Fruit fly (Drosophila melanogaster) whole organism, embryonic: ENCODE measurements around the gene Tg.

Experiments used
- Atf3 ChIP-seq: fragments of 200-800 bp; sonication (Bioruptor generic); optimal IDR thresholded peaks from 3 replicates; lab custom pipeline; 2016; ENCODE audit warnings: missing biosample characterization, missing genetic modification characterization
- BEAF-32 ChIP-seq: fragments of 200-800 bp; sonication (Bioruptor generic); optimal IDR thresholded peaks from 3 replicates; lab custom pipeline; 2017; ENCODE audit warnings: missing biosample characterization, missing genetic modification characterization, mild to moderate bottlenecking, moderate library complexity, missing genetic modification reagents
- Bdp1 ChIP-seq: fragments of 200-800 bp; sonication (Bioruptor generic); optimal IDR thresholded peaks from 3 replicates; lab custom pipeline; 2016; ENCODE audit warnings: missing biosample characterization, missing genetic modification characterization
- CG1024 ChIP-seq: fragments of 200-800 bp; sonication (Bioruptor generic); IDR thresholded peaks from 2 replicates; pipeline ENCODE4 v1.3.6; 2022; ENCODE audit warnings: missing biosample characterization, missing genetic modification characterization
- CG11398 ChIP-seq: fragments of 200-800 bp; sonication (Bioruptor generic); optimal IDR thresholded peaks from 2 replicates; lab custom pipeline; 2016; ENCODE audit warnings: missing biosample characterization, missing genetic modification characterization
- CG12104 ChIP-seq: fragments of 200-800 bp; sonication (Bioruptor generic); optimal IDR thresholded peaks from 3 replicates; lab custom pipeline; 2016; ENCODE audit warnings: missing biosample characterization, missing genetic modification characterization
- CG1233 ChIP-seq: fragments of 200-800 bp; sonication (Bioruptor generic); optimal IDR thresholded peaks from 4 replicates; lab custom pipeline; 2018; ENCODE audit warnings: missing biosample characterization, mild to moderate bottlenecking, missing genetic modification characterization
- CG12942 ChIP-seq: fragments of 200-800 bp; sonication (Bioruptor generic); optimal IDR thresholded peaks from 3 replicates; lab custom pipeline; 2016; ENCODE audit warnings: missing biosample characterization, missing genetic modification characterization
- CG13894 ChIP-seq: fragments of 200-800 bp; sonication (Bioruptor generic); optimal IDR thresholded peaks from 3 replicates; lab custom pipeline; 2018; ENCODE audit warnings: missing biosample characterization, mild to moderate bottlenecking, missing genetic modification characterization, moderate library complexity
- CG1529 ChIP-seq: fragments of 200-800 bp; sonication (Bioruptor generic); optimal IDR thresholded peaks from 3 replicates; lab custom pipeline; 2018; ENCODE audit warnings: missing biosample characterization, missing genetic modification characterization
- CG15479 ChIP-seq: fragments of 200-800 bp; sonication (Bioruptor generic); optimal IDR thresholded peaks from 3 replicates; lab custom pipeline; 2019; ENCODE audit warnings: missing biosample characterization, mild to moderate bottlenecking, missing genetic modification characterization, moderate library complexity
- CG1602 ChIP-seq: fragments of 200-800 bp; sonication (Bioruptor generic); optimal IDR thresholded peaks from 3 replicates; lab custom pipeline; 2016; ENCODE audit warnings: missing biosample characterization, missing genetic modification characterization
- CG17385 ChIP-seq: fragments of 200-800 bp; sonication (Bioruptor generic); optimal IDR thresholded peaks from 3 replicates; lab custom pipeline; 2018; ENCODE audit warnings: missing biosample characterization, mild to moderate bottlenecking, missing genetic modification characterization
- CG17829 ChIP-seq: fragments of 200-800 bp; optimal IDR thresholded peaks from 2 replicates; lab custom pipeline; 2019; ENCODE audit warnings: missing biosample characterization, mild to moderate bottlenecking, missing genetic modification characterization, moderate library complexity
- CG17912 ChIP-seq: fragments of 200-800 bp; sonication (Bioruptor generic); optimal IDR thresholded peaks from 2 replicates; lab custom pipeline; 2018; ENCODE audit warnings: missing biosample characterization, mild to moderate bottlenecking, missing genetic modification characterization
- CG18011 ChIP-seq: fragments of 200-800 bp; sonication (Bioruptor generic); optimal IDR thresholded peaks from 2 replicates; lab custom pipeline; 2017; ENCODE audit warnings: missing biosample characterization, missing genetic modification characterization, mild to moderate bottlenecking, moderate library complexity, missing genotype
- CG18262 ChIP-seq: fragments of 200-800 bp; optimal IDR thresholded peaks from 3 replicates; lab custom pipeline; 2019; ENCODE audit warnings: missing biosample characterization, mild to moderate bottlenecking, missing genetic modification characterization, moderate library complexity
- CG2875 ChIP-seq: fragments of 200-800 bp; sonication (Bioruptor generic); optimal IDR thresholded peaks from 2 replicates; lab custom pipeline; 2017; ENCODE audit warnings: missing biosample characterization, mild to moderate bottlenecking, missing genetic modification characterization, missing genetic modification reagents
- CG31224 ChIP-seq: fragments of 200-800 bp; sonication (Bioruptor generic); IDR thresholded peaks from 2 replicates; pipeline ENCODE4 v1.3.6; 2022; ENCODE audit warnings: missing biosample characterization, missing genetic modification characterization
- CG3281 ChIP-seq: fragments of 200-800 bp; sonication (Bioruptor generic); optimal IDR thresholded peaks from 3 replicates; lab custom pipeline; 2017; ENCODE audit warnings: missing biosample characterization, mild to moderate bottlenecking, missing genetic modification characterization
- CG3838 ChIP-seq: fragments of 200-800 bp; sonication (Bioruptor generic); optimal IDR thresholded peaks from 3 replicates; lab custom pipeline; 2016; ENCODE audit warnings: missing biosample characterization, missing genetic modification characterization
- CG6254 ChIP-seq: fragments of 200-800 bp; sonication (Bioruptor generic); optimal IDR thresholded peaks from 3 replicates; lab custom pipeline; 2017; ENCODE audit warnings: mild to moderate bottlenecking, missing biosample characterization, missing genetic modification reagents, missing genetic modification characterization
- CG7271 ChIP-seq: fragments of 200-800 bp; sonication (Bioruptor generic); optimal IDR thresholded peaks from 2 replicates; lab custom pipeline; 2018; ENCODE audit warnings: missing biosample characterization, mild to moderate bottlenecking, missing genetic modification characterization, moderate library complexity
- CG7786 ChIP-seq: fragments of 200-800 bp; sonication (Bioruptor generic); optimal IDR thresholded peaks from 2 replicates; lab custom pipeline; 2016; ENCODE audit warnings: missing biosample characterization, missing genetic modification characterization
- CG9609 ChIP-seq: fragments of 200-800 bp; sonication (Bioruptor generic); optimal IDR thresholded peaks from 3 replicates; lab custom pipeline; 2016; ENCODE audit warnings: missing biosample characterization, missing genetic modification characterization
- Camta ChIP-seq: fragments of 200-800 bp; sonication (Bioruptor generic); optimal IDR thresholded peaks from 2 replicates; lab custom pipeline; 2016; ENCODE audit warnings: missing biosample characterization, missing genetic modification characterization
- Dbx ChIP-seq: fragments of 200-800 bp; sonication (Bioruptor generic); IDR thresholded peaks from 3 replicates; pipeline ENCODE4 v1.3.6; 2022; ENCODE audit warnings: missing biosample characterization, missing genetic modification characterization
- E2f1 ChIP-seq: fragments of 200-800 bp; sonication (Bioruptor generic); IDR thresholded peaks from 2 replicates; pipeline ENCODE4 v1.3.6; 2022; ENCODE audit warnings: missing biosample characterization, missing genetic modification characterization
- HLH3B ChIP-seq: fragments of 200-800 bp; sonication (Bioruptor generic); IDR thresholded peaks from 2 replicates; pipeline ENCODE4 v1.3.6; 2022; ENCODE audit warnings: missing biosample characterization, missing genetic modification characterization
- Hr78 ChIP-seq, 2 experiments: fragments of 200-800 bp in 1 of 2; fragments of >200 bp in 1 of 2; sonication (Bioruptor generic) in 1 of 2; optimal IDR thresholded peaks; 2 replicates each; lab custom pipeline; 2017 to 2019; ENCODE audit warnings: missing biosample characterization in 2 of 2, missing genetic modification characterization in 2 of 2, mild to moderate bottlenecking in 1 of 2, moderate library complexity in 1 of 2
- Nf-YC ChIP-seq: fragments of 200-800 bp; optimal IDR thresholded peaks from 3 replicates; lab custom pipeline; 2019; ENCODE audit warnings: missing biosample characterization, mild to moderate bottlenecking, missing genetic modification characterization, moderate library complexity
- Pdp1 ChIP-seq, 2 experiments: fragments of 200-800 bp; sonication (Bioruptor generic); optimal IDR thresholded peaks; 3 replicates each; lab custom pipeline; 2016; ENCODE audit warnings: missing biosample characterization in 2 of 2, missing genetic modification characterization in 2 of 2, mild to moderate bottlenecking in 1 of 2, moderate library complexity in 1 of 2
- Ptx1 ChIP-seq: fragments of 200-800 bp; sonication (Bioruptor generic); IDR thresholded peaks from 2 replicates; pipeline ENCODE4 v1.3.6; 2022; ENCODE audit warnings: missing biosample characterization, missing genetic modification characterization
- Sox102F ChIP-seq: fragments of 200-800 bp; sonication (Bioruptor generic); optimal IDR thresholded peaks from 2 replicates; lab custom pipeline; 2018; ENCODE audit warnings: missing biosample characterization, mild to moderate bottlenecking, missing genetic modification characterization, moderate library complexity
- TFAM ChIP-seq: fragments of 200-800 bp; sonication (Bioruptor generic); optimal IDR thresholded peaks from 2 replicates; lab custom pipeline; 2017; ENCODE audit warnings: missing biosample characterization, missing genetic modification characterization, inconsistent platforms
- Usf ChIP-seq: fragments of 200-800 bp; sonication (Bioruptor generic); optimal IDR thresholded peaks from 2 replicates; lab custom pipeline; 2017; ENCODE audit warnings: missing genotype, missing biosample characterization, missing genetic modification characterization
- cg ChIP-seq: fragments of 200-800 bp; sonication (Bioruptor generic); optimal IDR thresholded peaks from 3 replicates; lab custom pipeline; 2019; ENCODE audit warnings: missing biosample characterization, mild to moderate bottlenecking, missing genetic modification characterization, moderate library complexity
- crol ChIP-seq: fragments of 200-800 bp; sonication (Bioruptor generic); IDR thresholded peaks from 2 replicates; pipeline ENCODE4 v1.3.6; 2022; ENCODE audit warnings: missing biosample characterization, missing genetic modification characterization
- cwo ChIP-seq: fragments of 200-800 bp; sonication (Bioruptor generic); optimal IDR thresholded peaks from 3 replicates; lab custom pipeline; 2017; ENCODE audit warnings: missing biosample characterization, missing genetic modification characterization, mild to moderate bottlenecking, moderate library complexity, missing genetic modification reagents
- dimm ChIP-seq: fragments of 200-800 bp; sonication (Bioruptor generic); IDR thresholded peaks from 2 replicates; pipeline ENCODE4 v1.3.6; 2022; ENCODE audit warnings: missing biosample characterization, missing genetic modification characterization
- grau ChIP-seq: fragments of 200-800 bp; optimal IDR thresholded peaks from 3 replicates; lab custom pipeline; 2019; ENCODE audit warnings: missing biosample characterization, mild to moderate bottlenecking, missing genetic modification characterization, moderate library complexity
- hb ChIP-seq: fragments of 200-800 bp; sonication (Bioruptor generic); IDR thresholded peaks from 3 replicates; pipeline ENCODE4 v1.3.6; 2022; ENCODE audit warnings: missing biosample characterization, missing genetic modification characterization; ENCODE audit not compliant: partially characterized antibody
- knrl ChIP-seq: fragments of 200-800 bp; sonication (Bioruptor generic); IDR thresholded peaks from 3 replicates; pipeline ENCODE4 v1.3.6; 2022; ENCODE audit warnings: missing biosample characterization, missing genetic modification characterization; ENCODE audit not compliant: partially characterized antibody
- phol ChIP-seq: fragments of 200-800 bp; sonication (Bioruptor generic); optimal IDR thresholded peaks from 3 replicates; lab custom pipeline; 2018; ENCODE audit warnings: missing biosample characterization, mild to moderate bottlenecking, missing genetic modification characterization, moderate library complexity
- prd ChIP-seq, 3 experiments: fragments of >200 bp in 2 of 3; fragments of 200-800 bp in 1 of 3; sonication (Bioruptor generic) in 1 of 3; optimal IDR thresholded peaks in 2 of 3; IDR thresholded peaks in 1 of 3; 2 replicates in 2 of 3; 3 replicates in 1 of 3; pipeline versions ENCODE4 v1.3.6 to Lab custom; 2017 to 2022; ENCODE audit warnings: missing biosample characterization in 1 of 3, missing genetic modification characterization in 1 of 3
- pros ChIP-seq: fragments of 200-800 bp; sonication (Bioruptor generic); optimal IDR thresholded peaks from 3 replicates; lab custom pipeline; 2019; ENCODE audit warnings: missing biosample characterization, mild to moderate bottlenecking, missing genetic modification characterization, moderate library complexity
- row ChIP-seq: fragments of 200-800 bp; sonication (Bioruptor generic); IDR thresholded peaks from 3 replicates; pipeline ENCODE4 v1.3.6; 2022; ENCODE audit warnings: missing biosample characterization, missing genetic modification characterization
- slp2 ChIP-seq: fragments of 200-800 bp; sonication (Bioruptor generic); optimal IDR thresholded peaks from 2 replicates; lab custom pipeline; 2016; ENCODE audit warnings: missing biosample characterization, missing genetic modification characterization
- tap ChIP-seq: fragments of 200-800 bp; optimal IDR thresholded peaks from 3 replicates; lab custom pipeline; 2019; ENCODE audit warnings: missing biosample characterization, mild to moderate bottlenecking, missing genetic modification characterization, moderate library complexity

Tg gene

dm6 chr2L:8034734-8035133, 23.5 kb downstream of the Tg start (continued):
- TF ChIP-seq CG2875 (GFP tag; lab: Kevin White, UChicago) = peak; percentile 31
- TF ChIP-seq HLH3B (GFP tag; lab: Robert Waterston, UW) = peak; percentile 73
- peak; percentile 45 for TF ChIP-seq CG6254 (GFP tag; lab: Kevin White, UChicago)
- no peak for TF ChIP-seq knrl (GFP tag; lab: Robert Waterston, UW)
- TF ChIP-seq cwo (GFP tag; lab: Kevin White, UChicago) = peak; percentile 61
- TF ChIP-seq CG1024 (GFP tag; lab: Robert Waterston, UW) = peak; percentile 24; the same call in 1 of the 2 replicates
- TF ChIP-seq CG1233 (GFP tag; lab: Kevin White, UChicago) = peak; percentile 50
- TF ChIP-seq Bdp1 (GFP tag; lab: Kevin White, UChicago) = peak; percentile 6
- TF ChIP-seq Ptx1 (GFP tag; lab: Robert Waterston, UW) = peak; percentile 72
- no peak for TF ChIP-seq TFAM (GFP tag; lab: Kevin White, UChicago)
- TF ChIP-seq Atf3 (GFP tag; lab: Kevin White, UChicago) = no peak
- peak; percentile 32 for TF ChIP-seq Nf-YC (tag; lab: Kevin White, UChicago)
- no peak for TF ChIP-seq crol (GFP tag; lab: Robert Waterston, UW)
- peak; percentile 46 for TF ChIP-seq CG17829 (tag; lab: Kevin White, UChicago)
- TF ChIP-seq CG7786 = no peak
- no peak for TF ChIP-seq CG7271 (tag; lab: Kevin White, UChicago)
- no peak for TF ChIP-seq Hr78 (GFP tag; optimal IDR thresholded peaks at IDR 0.05; lab: Kevin White, UChicago)
- peak; percentile 74 for TF ChIP-seq Sox102F (GFP tag; lab: Kevin White, UChicago)
- TF ChIP-seq CG17385 = peak; percentile 63
- peak; percentile 18 for TF ChIP-seq CG12104 (GFP tag; lab: Kevin White, UChicago)
- TF ChIP-seq CG13894 = no peak
- TF ChIP-seq phol (tag; lab: Kevin White, UChicago) = peak; percentile 53
- no peak for TF ChIP-seq prd (optimal IDR thresholded peaks at IDR 0.05; lab: Kevin White, UChicago)
- TF ChIP-seq prd (GFP tag; IDR thresholded peaks at IDR 0.05; lab: Robert Waterston, UW) = peak; percentile 74; the same call in 2 of the 3 replicates
- TF ChIP-seq tap = peak; percentile 66
- TF ChIP-seq CG12942 (GFP tag; lab: Kevin White, UChicago) = peak; percentile 14
- TF ChIP-seq CG17912 = no peak
- peak; percentile 45; the same call in 1 of the 2 replicates for TF ChIP-seq E2f1 (GFP tag; lab: Robert Waterston, UW)
- TF ChIP-seq Camta (GFP tag; lab: Kevin White, UChicago) = peak; percentile 48
- no peak for TF ChIP-seq CG1529 (GFP tag; lab: Kevin White, UChicago)
- peak; percentile 85 for TF ChIP-seq row (GFP tag; lab: Robert Waterston, UW)
- no peak for TF ChIP-seq CG11398 (GFP tag; lab: Kevin White, UChicago)
- no peak for TF ChIP-seq cg (GFP tag; lab: Kevin White, UChicago)
- no peak for TF ChIP-seq pros (GFP tag; lab: Kevin White, UChicago)
- peak; percentile 46; the same call in 1 of the 3 replicates for TF ChIP-seq Dbx (GFP tag; lab: Robert Waterston, UW)
- no peak for TF ChIP-seq CG15479 (GFP tag; lab: Kevin White, UChicago)
- TF ChIP-seq grau (tag; lab: Kevin White, UChicago) = peak; percentile 68
- no peak for TF ChIP-seq CG18011 (GFP tag; lab: Kevin White, UChicago)
- no peak for TF ChIP-seq slp2 (GFP tag; lab: Kevin White, UChicago)
- TF ChIP-seq CG3281 (GFP tag; lab: Kevin White, UChicago) = peak; percentile 59
- no peak for TF ChIP-seq CG3838 (GFP tag; lab: Kevin White, UChicago)
- TF ChIP-seq Pdp1 (GFP tag; optimal IDR thresholded peaks at IDR 0.05; lab: Kevin White, UChicago) = peak; percentile 36 to 39
- 0 out of 2 replicates have a peak, but pooled peaks have one; percentile 14 for TF ChIP-seq dimm (GFP tag; lab: Robert Waterston, UW)
- TF ChIP-seq hb (GFP tag; lab: Robert Waterston, UW) = no peak
- TF ChIP-seq CG18262 (tag; lab: Kevin White, UChicago) = peak; percentile 64
- peak; percentile 0 for TF ChIP-seq CG1602 (GFP tag; lab: Kevin White, UChicago)
- TF ChIP-seq Usf (GFP tag; lab: Kevin White, UChicago) = no peak
- TF ChIP-seq BEAF-32 (GFP tag; lab: Kevin White, UChicago) = no peak
- no peak for TF ChIP-seq CG31224 (GFP tag; lab: Robert Waterston, UW)
- TF ChIP-seq CG9609 = peak; percentile 31
